Worm (Caenorhabditis elegans) whole organism, midembryonic: ENCODE measurements around the gene mrps-14.

ENCODE experiments used
- T22C8.4 ChIP-seq: fragments of 200-800 bp; sonication (Bioruptor generic); IDR thresholded peaks from 2 replicates; pipeline ENCODE4 v1.3.6; 2022; ENCODE audit warnings: missing genetic modification characterization, missing compliant biosample characterization
- flt-1 ChIP-seq: fragments of 200-800 bp; sonication (Bioruptor generic); IDR thresholded peaks from 2 replicates; pipeline ENCODE4 v1.3.6; 2022; ENCODE audit warnings: missing genetic modification characterization, missing compliant biosample characterization
- med-1 ChIP-seq: sonication (generic microtip); optimal IDR thresholded peaks from 2 replicates; lab custom pipeline; 2017; ENCODE audit warnings: missing genetic modification characterization, mild to moderate bottlenecking, missing compliant biosample characterization, antibody characterized with exemption, missing genetic modification reagents; ENCODE audit not compliant: insufficient read depth

DNA sequence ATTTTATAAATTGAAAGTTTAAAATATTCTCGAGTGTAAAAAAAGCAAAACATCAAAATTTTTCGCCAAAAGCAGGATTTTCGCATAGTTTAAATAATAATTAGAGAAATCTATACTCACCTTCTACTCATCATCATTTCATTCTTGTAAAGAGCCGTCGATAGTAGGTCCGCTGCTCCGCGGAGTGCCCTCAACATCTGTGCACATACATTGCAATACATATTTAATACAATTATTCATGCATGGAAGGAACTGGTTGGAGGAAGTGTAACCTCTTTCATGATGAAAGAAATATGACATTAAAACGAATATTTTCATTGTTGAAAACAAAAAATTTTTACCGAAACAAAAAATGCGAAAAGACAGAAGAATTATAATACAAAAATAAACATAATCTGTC, at the start of gene mrps-14:
- TF ChIP-seq flt-1 (GFP tag; lab: Robert Waterston, UW) (no peak), T22C8.4 (GFP tag; lab: Robert Waterston, UW) (no peak), med-1 (GFP tag; lab: Kevin White, UChicago) (no peak)
